Fruit fly (Drosophila melanogaster) whole organism, wandering third instar larva: ENCODE data around the gene CG12299.

ENCODE experiments used
- Dfd ChIP-seq: fragments of >200 bp; optimal IDR thresholded peaks from 2 replicates; lab custom pipeline; 2017; ENCODE audit warnings: missing biosample characterization, missing genetic modification characterization
- brk ChIP-seq: fragments of 200-800 bp; sonication (Bioruptor generic); optimal IDR thresholded peaks from 2 replicates; lab custom pipeline; 2016; ENCODE audit warnings: missing biosample characterization, mild to moderate bottlenecking, missing genetic modification characterization
- foxo ChIP-seq, 2 experiments: fragments of 200-800 bp; sonication (Bioruptor generic); optimal IDR thresholded peaks; 2 replicates in 1 of 2; 3 replicates in 1 of 2; lab custom pipeline; 2016 to 2017; ENCODE audit warnings: missing biosample characterization in 2 of 2, missing genetic modification characterization in 2 of 2
- jim ChIP-seq: fragments of 175-275, 200-325 bp; sonication (Bioruptor generic); optimal IDR thresholded peaks from 2 replicates; lab custom pipeline; 2016; ENCODE audit warnings: missing biosample characterization, mild to moderate bottlenecking, missing genetic modification characterization

DNA sequence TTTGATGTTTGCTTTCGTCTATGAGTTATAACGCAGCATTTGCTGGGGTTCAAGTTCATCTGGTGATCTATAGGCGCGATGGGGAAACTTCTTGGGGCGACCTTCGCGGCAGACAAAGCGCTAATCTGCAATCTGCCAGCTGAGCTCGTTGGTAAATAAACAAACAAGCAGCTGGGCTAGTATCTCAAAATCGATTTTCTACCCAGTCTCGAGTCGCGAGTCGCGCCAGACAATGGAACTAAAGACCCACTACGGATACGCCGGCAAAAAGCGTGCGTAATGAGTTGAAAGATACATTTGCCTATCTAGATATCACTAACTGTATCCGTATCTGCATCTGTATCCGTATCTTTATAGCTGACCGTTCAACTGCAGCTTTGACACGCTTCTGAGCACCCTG lies 16.5 kb downstream of the CG12299 start:
- TF ChIP-seq brk (GFP tag; lab: Kevin White, UChicago): no peak
- TF ChIP-seq jim (GFP tag; lab: Kevin White, UChicago): no peak
- TF ChIP-seq foxo (GFP tag; optimal IDR thresholded peaks at IDR 0.05; lab: Kevin White, UChicago): no peak
- TF ChIP-seq Dfd (GFP tag; lab: Kevin White, UChicago): no peak
